Worm (Caenorhabditis elegans) whole organism, L1 larva: ENCODE data around the gene F15H10.12.

ENCODE experiments used
- C16A3.4 ChIP-seq: fragments of 150-350 bp; optimal IDR thresholded peaks from 2 replicates; lab custom pipeline; 2014; ENCODE audit warnings: missing biosample characterization, missing genetic modification characterization
- F16B12.6 ChIP-seq: fragments of 150-350 bp; optimal IDR thresholded peaks from 2 replicates; lab custom pipeline; 2014; ENCODE audit warnings: missing biosample characterization, missing genetic modification characterization
- aha-1 ChIP-seq: fragments of 150-350 bp; optimal IDR thresholded peaks from 2 replicates; lab custom pipeline; 2014; ENCODE audit warnings: missing biosample characterization, missing genetic modification characterization
- ama-1 ChIP-seq: fragments of 150-350 bp; optimal IDR thresholded peaks from 2 replicates; lab custom pipeline; 2014
- blmp-1 ChIP-seq: fragments of 150-350 bp; optimal IDR thresholded peaks from 2 replicates; lab custom pipeline; 2014; ENCODE audit warnings: missing biosample characterization, missing genetic modification characterization
- ceh-8 ChIP-seq: fragments of 200-800 bp; sonication (Bioruptor generic); optimal IDR thresholded peaks from 2 replicates; lab custom pipeline; 2018; ENCODE audit warnings: mild to moderate bottlenecking, missing genetic modification characterization, moderate library complexity, missing compliant biosample characterization
- efl-3 ChIP-seq: fragments of 200-800 bp; sonication (Bioruptor generic); optimal IDR thresholded peaks from 2 replicates; lab custom pipeline; 2018; ENCODE audit warnings: mild to moderate bottlenecking, missing genetic modification characterization, missing compliant biosample characterization
- elt-3 ChIP-seq, 6 experiments: fragments of 150-350 bp in 1 of 6; sonication (generic microtip); optimal IDR thresholded peaks; 2 replicates each; lab custom pipeline; 2017 to 2018; ENCODE audit warnings: missing biosample characterization in 6 of 6, missing genetic modification characterization in 6 of 6, inconsistent platforms in 1 of 6
- ets-5 ChIP-seq: fragments of 200-800 bp; sonication (Bioruptor generic); IDR thresholded peaks from 2 replicates; pipeline ENCODE4 v1.3.6; 2022; ENCODE audit warnings: missing genetic modification characterization, missing compliant biosample characterization
- fkh-4 ChIP-seq: sonication (generic microtip); optimal IDR thresholded peaks from 2 replicates; lab custom pipeline; 2016; ENCODE audit warnings: missing compliant biosample characterization, missing genetic modification characterization, borderline replicate concordance
- fkh-8 ChIP-seq: sonication (generic microtip); optimal IDR thresholded peaks from 2 replicates; lab custom pipeline; 2016; ENCODE audit warnings: mild to moderate bottlenecking, missing genetic modification characterization, missing compliant biosample characterization
- grh-1 ChIP-seq: fragments of 200-800 bp; sonication (Bioruptor generic); IDR thresholded peaks from 2 replicates; pipeline ENCODE4 v1.3.6; 2022; ENCODE audit warnings: missing genetic modification reagents, missing genetic modification characterization, missing compliant biosample characterization
- hlh-4 ChIP-seq: sonication (generic microtip); optimal IDR thresholded peaks from 2 replicates; lab custom pipeline; 2016; ENCODE audit warnings: mild to moderate bottlenecking, missing genetic modification characterization, missing compliant biosample characterization
- irx-1 ChIP-seq: sonication (generic microtip); optimal IDR thresholded peaks from 2 replicates; lab custom pipeline; 2016; ENCODE audit warnings: missing genetic modification characterization, missing compliant biosample characterization
- jun-1 ChIP-seq: fragments of 150-350 bp; optimal IDR thresholded peaks from 2 replicates; lab custom pipeline; 2014; ENCODE audit warnings: missing biosample characterization, missing genetic modification reagents, missing genetic modification characterization
- lin-14 ChIP-seq: fragments of 200-800 bp; sonication (Bioruptor generic); optimal IDR thresholded peaks from 2 replicates; lab custom pipeline; 2018; ENCODE audit warnings: mild to moderate bottlenecking, missing genetic modification characterization, moderate library complexity, missing compliant biosample characterization
- lin-15B ChIP-seq: fragments of 150-350 bp; sonication (generic microtip); optimal IDR thresholded peaks from 3 replicates; lab custom pipeline; 2014; ENCODE audit warnings: missing biosample characterization, missing genetic modification characterization
- lin-35 ChIP-seq, 2 experiments: fragments of 150-350 bp; optimal IDR thresholded peaks; 2 replicates each; lab custom pipeline; 2014; ENCODE audit warnings: missing biosample characterization in 2 of 2, missing genetic modification characterization in 2 of 2, missing genetic modification reagents in 2 of 2
- lin-39 ChIP-seq: fragments of 150-350 bp; optimal IDR thresholded peaks from 2 replicates; lab custom pipeline; 2014; ENCODE audit warnings: missing biosample characterization, missing genetic modification reagents, missing genetic modification characterization
- mab-9 ChIP-seq: fragments of 200-800 bp; sonication (Bioruptor generic); IDR thresholded peaks from 2 replicates; pipeline ENCODE4 v1.3.6; 2022; ENCODE audit warnings: missing genetic modification reagents, missing genetic modification characterization, missing compliant biosample characterization
- mep-1 ChIP-seq: fragments of 150-350 bp; optimal IDR thresholded peaks from 2 replicates; lab custom pipeline; 2014; ENCODE audit warnings: missing biosample characterization, missing genetic modification characterization
- nhr-11 ChIP-seq: fragments of 150-350 bp; optimal IDR thresholded peaks from 2 replicates; lab custom pipeline; 2014; ENCODE audit warnings: missing biosample characterization, missing genetic modification characterization
- nhr-20 ChIP-seq: sonication (generic microtip); optimal IDR thresholded peaks from 2 replicates; lab custom pipeline; 2016; ENCODE audit warnings: mild to moderate bottlenecking, missing genetic modification characterization, missing compliant biosample characterization
- nhr-47 ChIP-seq: sonication (generic microtip); optimal IDR thresholded peaks from 2 replicates; lab custom pipeline; 2016; ENCODE audit warnings: mild to moderate bottlenecking, missing genetic modification characterization, moderate library complexity, missing compliant biosample characterization
- nhr-71 ChIP-seq: sonication (generic microtip); optimal IDR thresholded peaks from 2 replicates; lab custom pipeline; 2016; ENCODE audit warnings: mild to moderate bottlenecking, missing genetic modification characterization, moderate library complexity, missing compliant biosample characterization
- nhr-76 ChIP-seq: sonication (generic microtip); optimal IDR thresholded peaks from 2 replicates; lab custom pipeline; 2017; ENCODE audit warnings: missing biosample characterization, missing genetic modification characterization
- nhr-77 ChIP-seq: fragments of 150-350 bp; optimal IDR thresholded peaks from 2 replicates; lab custom pipeline; 2014; ENCODE audit warnings: missing biosample characterization, missing genetic modification characterization
- nhr-84 ChIP-seq: sonication (generic microtip); optimal IDR thresholded peaks from 2 replicates; lab custom pipeline; 2017; ENCODE audit warnings: missing biosample characterization, missing genetic modification characterization
- nhr-85 ChIP-seq: sonication (generic microtip); peaks from one replicate; lab custom pipeline; 2016; ENCODE audit warnings: missing genetic modification characterization, inconsistent platforms, missing compliant biosample characterization
- pag-3 ChIP-seq: sonication (generic microtip); optimal IDR thresholded peaks from 2 replicates; lab custom pipeline; 2017; ENCODE audit warnings: missing genetic modification characterization, mild to moderate bottlenecking, missing compliant biosample characterization, antibody characterized with exemption, borderline replicate concordance; ENCODE audit not compliant: insufficient read depth
- pax-3 ChIP-seq: fragments of 200-800 bp; sonication (Bioruptor generic); optimal IDR thresholded peaks from 2 replicates; lab custom pipeline; 2018; ENCODE audit warnings: mild to moderate bottlenecking, missing genetic modification characterization, moderate library complexity, missing compliant biosample characterization
- rnt-1 ChIP-seq: sonication (generic microtip); optimal IDR thresholded peaks from 2 replicates; lab custom pipeline; 2016; ENCODE audit warnings: mild to moderate bottlenecking, missing genetic modification characterization, moderate library complexity, missing compliant biosample characterization
- skn-1 ChIP-seq: fragments of 150-350 bp; optimal IDR thresholded peaks from 2 replicates; lab custom pipeline; 2014; ENCODE audit warnings: missing biosample characterization, missing genetic modification characterization
- snpc-4 ChIP-seq: fragments of 150-350 bp; optimal IDR thresholded peaks from 2 replicates; lab custom pipeline; 2014; ENCODE audit warnings: missing biosample characterization, missing genetic modification characterization
- sptf-1 ChIP-seq: fragments of 150-350 bp; optimal IDR thresholded peaks from 2 replicates; lab custom pipeline; 2014; ENCODE audit warnings: missing biosample characterization, missing genetic modification characterization
- swsn-7 ChIP-seq: sonication (generic microtip); optimal IDR thresholded peaks from 2 replicates; lab custom pipeline; 2016; ENCODE audit warnings: missing genetic modification characterization, missing compliant biosample characterization
- tbx-2 ChIP-seq: sonication (generic microtip); optimal IDR thresholded peaks from 2 replicates; lab custom pipeline; 2016; ENCODE audit warnings: missing genetic modification characterization, missing compliant biosample characterization
- unc-62 ChIP-seq: fragments of 150-350 bp; optimal IDR thresholded peaks from 2 replicates; lab custom pipeline; 2014; ENCODE audit warnings: missing biosample characterization, missing genetic modification reagents, missing genetic modification characterization
- unc-86 ChIP-seq: sonication (generic microtip); optimal IDR thresholded peaks from 2 replicates; lab custom pipeline; 2016; ENCODE audit warnings: missing genetic modification characterization, missing compliant biosample characterization
- zag-1 ChIP-seq: fragments of 150-350 bp; optimal IDR thresholded peaks from 2 replicates; lab custom pipeline; 2014; ENCODE audit warnings: missing biosample characterization, missing genetic modification characterization
- zip-4 ChIP-seq: fragments of 200-800 bp; sonication (Bioruptor generic); optimal IDR thresholded peaks from 2 replicates; lab custom pipeline; 2018; ENCODE audit warnings: mild to moderate bottlenecking, missing genetic modification characterization, moderate library complexity, missing compliant biosample characterization

The F15H10.12 gene

DNA sequence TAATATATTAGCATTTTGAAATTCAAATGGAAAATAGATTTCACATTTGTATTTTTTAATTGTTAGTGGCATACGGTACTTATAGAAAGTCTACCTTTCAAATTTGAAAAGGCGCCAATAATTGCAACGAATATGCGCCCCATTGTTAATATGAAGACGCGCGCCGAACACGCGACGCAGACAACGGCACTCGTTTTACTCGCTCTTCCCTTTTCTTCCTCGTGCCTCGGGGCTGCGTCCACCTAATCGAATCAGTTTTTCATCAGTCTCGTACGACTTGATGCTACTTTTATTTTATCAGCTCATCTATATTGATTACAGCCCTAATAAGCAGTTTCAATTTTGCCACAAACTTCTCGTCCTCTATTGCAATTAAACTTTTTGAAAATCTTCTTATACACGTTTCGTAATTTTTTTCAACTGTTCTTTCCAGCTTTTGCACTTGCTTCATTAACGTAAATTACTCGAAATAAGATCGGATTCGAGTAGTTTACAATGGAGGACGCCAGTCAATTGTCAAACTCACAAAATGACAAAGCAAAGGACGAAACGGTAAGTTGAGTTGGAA is 48.0 kb downstream of the F15H10.12 start, which contains the start of gene cash-1 (continued):
- TF ChIP-seq ceh-8 (GFP tag; lab: Kevin White, UChicago) (peak; percentile 47), nhr-85 (peak; percentile 42), mep-1 (tag; lab: Kevin White, UChicago) (peak; percentile 71), zag-1 (no peak), nhr-77 (tag; lab: Kevin White, UChicago) (peak; percentile 39), efl-3 (GFP tag; lab: Kevin White, UChicago) (no peak), pax-3 (tag; lab: Kevin White, UChicago) (peak; percentile 11), grh-1 (no peak), nhr-47 (tag; lab: Kevin White, UChicago) (peak; percentile 73), lin-14 (GFP tag; lab: Kevin White, UChicago) (peak; percentile 84), tbx-2 (tag; lab: Kevin White, UChicago) (peak; percentile 71), irx-1 (tag; lab: Kevin White, UChicago) (no peak), F16B12.6 (tag; lab: Kevin White, UChicago) (peak; percentile 10), pag-3 (tag; lab: Kevin White, UChicago) (no peak), nhr-76 (tag; lab: Kevin White, UChicago) (no peak), lin-35 (GFP tag; optimal IDR thresholded peaks at IDR 0.05; lab: Kevin White, UChicago) (peak; percentile 88 to 95), mab-9 (no peak), rnt-1 (peak; percentile 68), lin-39 (tag; lab: Kevin White, UChicago) (no peak), hlh-4 (no peak), elt-3 (tag; optimal IDR thresholded peaks at IDR 0.05; lab: Kevin White, UChicago) (peak in 1 of 6 experiments; percentile 45), nhr-11 (tag; lab: Kevin White, UChicago) (no peak), unc-86 (tag; lab: Kevin White, UChicago) (no peak), lin-15B (tag; lab: Kevin White, UChicago) (peak; percentile 85), zip-4 (GFP tag; lab: Kevin White, UChicago) (no peak), skn-1 (tag; lab: Kevin White, UChicago) (peak; percentile 77), nhr-84 (no peak), ets-5 (GFP tag; lab: Robert Waterston, UW) (no peak), jun-1 (tag; lab: Kevin White, UChicago) (no peak)

DNA sequence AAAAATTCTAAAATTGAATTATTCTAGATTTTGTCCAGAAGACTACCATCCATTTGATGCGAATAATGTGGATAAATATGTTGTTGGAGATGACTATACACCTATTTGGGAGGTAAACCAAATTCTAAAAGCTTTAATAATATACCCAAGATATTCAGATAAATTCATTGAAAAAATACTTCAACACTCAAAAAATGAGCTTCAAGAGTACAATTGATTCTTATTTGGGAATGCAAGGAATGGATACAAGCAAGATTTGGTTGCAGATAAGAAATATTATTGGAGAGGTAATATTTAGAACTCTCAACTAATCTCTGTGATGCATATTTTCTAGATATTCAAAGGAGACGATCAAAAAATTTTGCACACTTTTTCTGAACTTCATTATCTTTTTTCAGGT is 49.7 kb downstream of the F15H10.12 start:
- TF ChIP-seq swsn-7 (tag; lab: Kevin White, UChicago) (no peak), sptf-1 (tag; lab: Kevin White, UChicago) (no peak), snpc-4 (tag; lab: Kevin White, UChicago) (no peak), ama-1 (lab: Kevin White, UChicago) (no peak), rnt-1 (no peak), fkh-4 (tag; lab: Kevin White, UChicago) (no peak), mab-9 (no peak), C16A3.4 (tag; lab: Kevin White, UChicago) (no peak), lin-14 (GFP tag; lab: Kevin White, UChicago) (no peak), fkh-8 (tag; lab: Kevin White, UChicago) (no peak), unc-62 (GFP tag; lab: Kevin White, UChicago) (no peak), blmp-1 (tag; lab: Kevin White, UChicago) (no peak), nhr-84 (no peak), nhr-11 (tag; lab: Kevin White, UChicago) (no peak), lin-15B (tag; lab: Kevin White, UChicago) (no peak), nhr-71 (tag; lab: Kevin White, UChicago) (no peak), aha-1 (tag; lab: Kevin White, UChicago) (no peak), nhr-20 (no peak)
